Worm (Caenorhabditis elegans) whole organism, late embryonic: ENCODE data around the gene gst-21.

ENCODE experiments used
- C38D4.7 ChIP-seq: fragments of 200-800 bp; sonication (Bioruptor generic); optimal IDR thresholded peaks from 2 replicates; lab custom pipeline; 2018; ENCODE audit warnings: mild to moderate bottlenecking, missing genetic modification characterization, moderate library complexity, missing compliant biosample characterization
- K09A11.1 ChIP-seq: sonication (generic microtip); optimal IDR thresholded peaks from 2 replicates; lab custom pipeline; 2017; ENCODE audit warnings: antibody characterized with exemption, mild to moderate bottlenecking, missing genetic modification characterization, missing compliant biosample characterization; ENCODE audit not compliant: insufficient read depth
- ahr-1 ChIP-seq: sonication (generic microtip); optimal IDR thresholded peaks from 2 replicates; lab custom pipeline; 2016; ENCODE audit warnings: missing genetic modification characterization, missing compliant biosample characterization
- ceh-19 ChIP-seq: fragments of 200-800 bp; sonication (Bioruptor generic); optimal IDR thresholded peaks from 2 replicates; lab custom pipeline; 2018; ENCODE audit warnings: mild to moderate bottlenecking, missing genetic modification characterization, missing compliant biosample characterization
- ceh-2 ChIP-seq: sonication (generic microtip); optimal IDR thresholded peaks from 2 replicates; lab custom pipeline; 2016; ENCODE audit warnings: missing genotype, missing genetic modification characterization, missing compliant biosample characterization
- ceh-24 ChIP-seq: sonication (generic microtip); optimal IDR thresholded peaks from 2 replicates; lab custom pipeline; 2016; ENCODE audit warnings: mild to moderate bottlenecking, missing genetic modification characterization, missing compliant biosample characterization
- ceh-30 ChIP-seq: fragments of 150-350 bp; optimal IDR thresholded peaks from 2 replicates; lab custom pipeline; 2014; ENCODE audit warnings: missing biosample characterization, missing genetic modification characterization
- ceh-31 ChIP-seq: sonication (generic microtip); optimal IDR thresholded peaks from 2 replicates; lab custom pipeline; 2016; ENCODE audit warnings: missing genetic modification characterization, missing compliant biosample characterization
- ceh-45 ChIP-seq: fragments of 200-800 bp; sonication (Bioruptor generic); IDR thresholded peaks from 2 replicates; pipeline ENCODE4 v1.3.6; 2022; ENCODE audit warnings: missing genetic modification reagents, missing genetic modification characterization, missing compliant biosample characterization
- dmd-4 ChIP-seq: sonication (generic microtip); optimal IDR thresholded peaks from 2 replicates; lab custom pipeline; 2016; ENCODE audit warnings: borderline replicate concordance, missing genetic modification characterization, missing compliant biosample characterization
- elt-2 ChIP-seq: sonication (generic microtip); optimal IDR thresholded peaks from 2 replicates; lab custom pipeline; 2016; ENCODE audit warnings: missing genetic modification reagents, missing genetic modification characterization, missing compliant biosample characterization
- elt-4 ChIP-seq: sonication (generic microtip); optimal IDR thresholded peaks from 2 replicates; lab custom pipeline; 2016; ENCODE audit warnings: missing genetic modification characterization, missing compliant biosample characterization
- ets-4 ChIP-seq: sonication (generic microtip); optimal IDR thresholded peaks from 2 replicates; lab custom pipeline; 2016; ENCODE audit warnings: missing genetic modification characterization, missing compliant biosample characterization
- eyg-1 ChIP-seq: sonication (generic microtip); optimal IDR thresholded peaks from 2 replicates; lab custom pipeline; 2016; ENCODE audit warnings: missing genotype, missing genetic modification characterization, missing compliant biosample characterization
- fkh-10 ChIP-seq: fragments of 150-350 bp; optimal IDR thresholded peaks from 2 replicates; lab custom pipeline; 2014; ENCODE audit warnings: missing biosample characterization, missing genetic modification reagents, missing genetic modification characterization
- gmeb-2 ChIP-seq: sonication (generic microtip); optimal IDR thresholded peaks from 2 replicates; lab custom pipeline; 2016; ENCODE audit warnings: missing genetic modification characterization, inconsistent platforms, missing compliant biosample characterization
- hlh-15 ChIP-seq: sonication (generic microtip); optimal IDR thresholded peaks from 2 replicates; lab custom pipeline; 2016; ENCODE audit warnings: missing genetic modification characterization, missing compliant biosample characterization
- hlh-30 ChIP-seq: sonication (generic microtip); optimal IDR thresholded peaks from 2 replicates; lab custom pipeline; 2017; ENCODE audit warnings: antibody characterized with exemption, missing genetic modification characterization, missing compliant biosample characterization; ENCODE audit not compliant: insufficient read depth
- hlh-6 ChIP-seq: sonication (generic microtip); optimal IDR thresholded peaks from 2 replicates; lab custom pipeline; 2016; ENCODE audit warnings: missing genotype, missing genetic modification characterization, missing compliant biosample characterization
- hlh-8 ChIP-seq: sonication (generic microtip); optimal IDR thresholded peaks from 2 replicates; lab custom pipeline; 2016; ENCODE audit warnings: missing genotype, missing genetic modification characterization, missing compliant biosample characterization
- lin-11 ChIP-seq: fragments of 200-800 bp; sonication (Bioruptor generic); optimal IDR thresholded peaks from 2 replicates; lab custom pipeline; 2018; ENCODE audit warnings: mild to moderate bottlenecking, missing genetic modification characterization, missing compliant biosample characterization
- madf-2 ChIP-seq: sonication (generic microtip); optimal IDR thresholded peaks from 2 replicates; lab custom pipeline; 2017; ENCODE audit warnings: missing genetic modification characterization, missing compliant biosample characterization
- mec-3 ChIP-seq: sonication (generic microtip); optimal IDR thresholded peaks from 2 replicates; lab custom pipeline; 2016; ENCODE audit warnings: borderline replicate concordance, missing genetic modification characterization, missing compliant biosample characterization
- nfya-1 ChIP-seq: sonication (generic microtip); optimal IDR thresholded peaks from 2 replicates; lab custom pipeline; 2017; ENCODE audit warnings: missing genetic modification characterization, mild to moderate bottlenecking, missing compliant biosample characterization, antibody characterized with exemption, moderate library complexity
- odd-2 ChIP-seq: sonication (generic microtip); optimal IDR thresholded peaks from 2 replicates; lab custom pipeline; 2017; ENCODE audit warnings: antibody characterized with exemption, mild to moderate bottlenecking, missing genetic modification characterization, missing compliant biosample characterization
- pat-9 ChIP-seq: fragments of 200-800 bp; sonication (Bioruptor generic); optimal IDR thresholded peaks from 2 replicates; lab custom pipeline; 2018; ENCODE audit warnings: mild to moderate bottlenecking, missing genetic modification characterization, moderate library complexity, missing compliant biosample characterization
- pax-1 ChIP-seq: fragments of 150-350 bp; optimal IDR thresholded peaks from 2 replicates; lab custom pipeline; 2014; ENCODE audit warnings: missing biosample characterization, missing genetic modification characterization
- pha-2 ChIP-seq: sonication (generic microtip); optimal IDR thresholded peaks from 2 replicates; lab custom pipeline; 2017; ENCODE audit warnings: mild to moderate bottlenecking, missing genetic modification characterization, missing compliant biosample characterization
- pha-4 ChIP-seq: fragments of 150-350 bp; optimal IDR thresholded peaks from 2 replicates; lab custom pipeline; 2018; ENCODE audit warnings: missing biosample characterization, missing genetic modification reagents, missing genetic modification characterization
- rnt-1 ChIP-seq: sonication (generic microtip); optimal IDR thresholded peaks from 2 replicates; lab custom pipeline; 2016; ENCODE audit warnings: missing genetic modification characterization, missing compliant biosample characterization
- syd-9 ChIP-seq: sonication (generic microtip); optimal IDR thresholded peaks from 2 replicates; lab custom pipeline; 2016; ENCODE audit warnings: mild to moderate bottlenecking, missing genetic modification characterization, moderate library complexity, missing compliant biosample characterization
- ttx-3 ChIP-seq: sonication (generic microtip); optimal IDR thresholded peaks from 2 replicates; lab custom pipeline; 2016; ENCODE audit warnings: missing genetic modification reagents, missing genetic modification characterization, missing compliant biosample characterization
- unc-42 ChIP-seq: sonication (generic microtip); optimal IDR thresholded peaks from 2 replicates; lab custom pipeline; 2016; ENCODE audit warnings: missing genotype, missing genetic modification characterization, missing compliant biosample characterization
- unc-55 ChIP-seq: sonication (generic microtip); optimal IDR thresholded peaks from 2 replicates; lab custom pipeline; 2017; ENCODE audit warnings: missing biosample characterization, missing genetic modification reagents, missing genetic modification characterization
- unc-86 ChIP-seq: sonication (generic microtip); optimal IDR thresholded peaks from 2 replicates; lab custom pipeline; 2016; ENCODE audit warnings: missing genetic modification characterization, missing compliant biosample characterization
- zip-5 ChIP-seq: sonication (generic microtip); optimal IDR thresholded peaks from 2 replicates; lab custom pipeline; 2016; ENCODE audit warnings: missing genetic modification characterization, missing compliant biosample characterization

The gst-21 gene

DNA sequence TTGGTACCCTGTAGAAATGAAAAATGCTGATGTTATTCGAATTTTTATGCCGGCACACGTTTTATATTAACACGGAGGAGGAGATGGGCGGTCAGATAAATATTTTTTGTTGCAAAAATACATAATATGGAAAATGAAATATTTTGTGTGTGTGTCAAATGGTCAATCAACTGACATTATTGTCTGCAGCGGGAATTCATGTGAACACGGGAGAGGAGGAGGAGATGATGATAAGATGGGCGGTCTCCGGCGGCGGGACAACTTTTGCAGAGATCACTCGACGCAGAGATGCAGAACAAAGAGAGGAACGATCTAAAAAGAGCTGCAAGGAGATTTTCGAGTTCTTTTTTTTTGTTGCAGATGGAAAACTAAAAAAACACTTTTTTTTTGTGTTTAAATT lies 39.9 kb upstream of the gst-21 start, which contains the start of gene dhs-13:
TSS of gene dhs-13 (minus strand) at position 8 of the 400 bp plus-strand sequence.
- TF ChIP-seq ceh-45 (no peak), hlh-6 (tag; lab: Kevin White, UChicago) (no peak), unc-55 (GFP tag; lab: Kevin White, UChicago) (peak; percentile 21)

DNA sequence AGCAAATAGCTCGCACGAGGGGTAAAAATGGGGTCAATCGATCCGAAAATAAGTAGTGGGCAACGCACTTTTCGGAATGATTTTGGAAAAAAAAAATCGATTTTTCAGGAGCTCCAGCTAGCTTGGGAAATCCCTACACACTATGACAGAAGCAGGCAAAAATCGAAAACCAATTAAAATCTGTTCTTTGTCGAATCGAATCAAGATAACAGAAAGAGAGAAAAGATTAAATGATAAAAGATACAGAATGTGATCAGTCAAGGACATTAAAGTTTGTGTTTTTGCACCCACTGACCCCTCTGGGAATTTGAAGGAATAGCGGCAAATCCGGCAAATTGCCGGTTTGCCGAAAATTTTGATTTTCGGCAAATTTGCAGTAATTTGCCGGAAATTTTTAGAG lies 35.6 kb upstream of the gst-21 start:
- TF ChIP-seq gmeb-2 (tag; lab: Kevin White, UChicago), result no peak
- no peak for TF ChIP-seq C38D4.7 (GFP tag; lab: Kevin White, UChicago)
- no peak for TF ChIP-seq odd-2
- no peak for TF ChIP-seq ets-4 (tag; lab: Kevin White, UChicago)
- TF ChIP-seq dmd-4 (tag; lab: Kevin White, UChicago), result no peak
- TF ChIP-seq hlh-8 (tag; lab: Kevin White, UChicago), result no peak
- no peak for TF ChIP-seq unc-42 (tag; lab: Kevin White, UChicago)
- no peak for TF ChIP-seq ceh-45
- TF ChIP-seq nfya-1 (tag; lab: Kevin White, UChicago), result no peak
- no peak for TF ChIP-seq ceh-31 (tag; lab: Kevin White, UChicago)
- TF ChIP-seq pha-2 (tag; lab: Kevin White, UChicago), result no peak
- no peak for TF ChIP-seq ttx-3 (tag; lab: Kevin White, UChicago)
- no peak for TF ChIP-seq pax-1
- no peak for TF ChIP-seq mec-3 (tag; lab: Kevin White, UChicago)
- no peak for TF ChIP-seq pha-4 (tag; lab: Kevin White, UChicago)
- no peak for TF ChIP-seq hlh-6 (tag; lab: Kevin White, UChicago)

ce11 chrV:1760682-1761081 lies 28.9 kb upstream of the gst-21 start, which contains the start of gene clec-205:
Gene clec-205 (plus strand): TSS chrV:1760893.
- no peak for TF ChIP-seq ceh-2 (tag; lab: Kevin White, UChicago)
- TF ChIP-seq elt-2 (tag; lab: Kevin White, UChicago), result peak; percentile 10
- TF ChIP-seq madf-2 (tag; lab: Kevin White, UChicago), result no peak
- TF ChIP-seq hlh-15 (tag; lab: Kevin White, UChicago), result no peak
- TF ChIP-seq syd-9 (tag; lab: Kevin White, UChicago), result no peak

ce11 chrV:1756856-1757255 lies 25.0 kb upstream of the gst-21 start, which contains the start of gene clec-204:
Gene clec-204 (plus strand): TSS chrV:1757156.
- TF ChIP-seq eyg-1 (tag; lab: Kevin White, UChicago) (no peak), ceh-24 (tag; lab: Kevin White, UChicago) (no peak), ceh-19 (GFP tag; lab: Kevin White, UChicago) (no peak), hlh-30 (tag; lab: Kevin White, UChicago) (no peak), pat-9 (tag; lab: Kevin White, UChicago) (no peak), K09A11.1 (no peak), zip-5 (tag; lab: Kevin White, UChicago) (no peak), elt-4 (tag; lab: Kevin White, UChicago) (no peak), syd-9 (tag; lab: Kevin White, UChicago) (no peak), unc-86 (tag; lab: Kevin White, UChicago) (no peak), odd-2 (no peak), fkh-10 (no peak), ahr-1 (tag; lab: Kevin White, UChicago) (no peak), lin-11 (tag; lab: Kevin White, UChicago) (no peak), unc-55 (GFP tag; lab: Kevin White, UChicago) (no peak), ceh-30 (tag; lab: Kevin White, UChicago) (no peak), C38D4.7 (GFP tag; lab: Kevin White, UChicago) (no peak), gmeb-2 (tag; lab: Kevin White, UChicago) (no peak), rnt-1 (tag; lab: Kevin White, UChicago) (no peak)
- TF ChIP-seq, all 69 proteins: peak for 0
